Worm (Caenorhabditis elegans) whole organism, midembryonic: Measurements from ENCODE around the gene C02G6.3.

Experiments
- T22C8.4 ChIP-seq: fragments of 200-800 bp; sonication (Bioruptor generic); IDR thresholded peaks from 2 replicates; pipeline ENCODE4 v1.3.6; 2022; ENCODE audit warnings: missing genetic modification characterization, missing compliant biosample characterization
- cog-1 ChIP-seq: sonication (generic microtip); optimal IDR thresholded peaks from 2 replicates; lab custom pipeline; 2016; ENCODE audit warnings: missing genetic modification characterization, missing compliant biosample characterization
- flt-1 ChIP-seq: fragments of 200-800 bp; sonication (Bioruptor generic); IDR thresholded peaks from 2 replicates; pipeline ENCODE4 v1.3.6; 2022; ENCODE audit warnings: missing genetic modification characterization, missing compliant biosample characterization
- klf-2 ChIP-seq: fragments of 200-800 bp; sonication (Bioruptor generic); conservative IDR thresholded peaks from 2 replicates; pipeline ENCODE4 v1.3.6; 2022; ENCODE audit warnings: missing genetic modification reagents, missing genetic modification characterization, missing compliant biosample characterization
- med-1 ChIP-seq: sonication (generic microtip); optimal IDR thresholded peaks from 2 replicates; lab custom pipeline; 2017; ENCODE audit warnings: missing genetic modification characterization, mild to moderate bottlenecking, missing compliant biosample characterization, antibody characterized with exemption, missing genetic modification reagents; ENCODE audit not compliant: insufficient read depth
- ref-1 ChIP-seq: fragments of 200-800 bp; sonication (Bioruptor generic); conservative IDR thresholded peaks from 2 replicates; pipeline ENCODE4 v1.3.6; 2022; ENCODE audit warnings: missing genetic modification reagents, missing genetic modification characterization, missing compliant biosample characterization
- tab-1 ChIP-seq: fragments of 200-800 bp; sonication (Bioruptor generic); IDR thresholded peaks from 2 replicates; pipeline ENCODE4 v1.3.6; 2022; ENCODE audit warnings: missing genetic modification characterization, missing compliant biosample characterization
- ztf-23 ChIP-seq: fragments of 200-800 bp; sonication (Bioruptor generic); IDR thresholded peaks from 2 replicates; pipeline ENCODE4 v1.3.6; 2022; ENCODE audit warnings: missing genetic modification reagents, missing genetic modification characterization, missing compliant biosample characterization
- ztf-29 ChIP-seq: fragments of 200-800 bp; sonication (Bioruptor generic); IDR thresholded peaks from 2 replicates; pipeline ENCODE4 v1.3.6; 2022; ENCODE audit warnings: missing genetic modification reagents, missing genetic modification characterization, missing compliant biosample characterization

Gene C02G6.3

DNA sequence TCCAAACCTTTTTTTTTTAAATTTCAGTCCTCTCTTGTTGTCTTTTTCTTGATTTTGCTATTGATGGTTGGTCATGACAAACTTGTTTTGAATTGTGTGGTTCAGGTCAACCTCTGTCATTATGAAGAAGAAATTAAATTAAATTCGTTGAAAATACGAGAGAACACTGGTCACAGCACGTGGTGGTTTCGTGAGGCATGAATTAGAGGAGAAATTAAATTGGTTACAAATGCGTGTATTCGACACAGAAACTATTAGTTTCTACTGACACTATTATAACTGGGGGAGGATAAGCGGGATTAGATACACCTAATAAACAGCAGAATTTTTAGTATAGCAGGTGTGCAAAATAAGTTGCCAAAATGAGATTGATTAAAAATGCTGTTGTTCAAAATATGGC, 28.1 kb upstream of the C02G6.3 start:
- TF ChIP-seq flt-1 (GFP tag; lab: Robert Waterston, UW) (no peak), cog-1 (no peak), ztf-23 (no peak), tab-1 (GFP tag; lab: Robert Waterston, UW) (no peak), ztf-29 (GFP tag; lab: Robert Waterston, UW) (no peak), T22C8.4 (GFP tag; lab: Robert Waterston, UW) (no peak), med-1 (GFP tag; lab: Kevin White, UChicago) (no peak), ref-1 (GFP tag; lab: Robert Waterston, UW) (no peak), klf-2 (GFP tag; lab: Robert Waterston, UW) (no peak)

DNA sequence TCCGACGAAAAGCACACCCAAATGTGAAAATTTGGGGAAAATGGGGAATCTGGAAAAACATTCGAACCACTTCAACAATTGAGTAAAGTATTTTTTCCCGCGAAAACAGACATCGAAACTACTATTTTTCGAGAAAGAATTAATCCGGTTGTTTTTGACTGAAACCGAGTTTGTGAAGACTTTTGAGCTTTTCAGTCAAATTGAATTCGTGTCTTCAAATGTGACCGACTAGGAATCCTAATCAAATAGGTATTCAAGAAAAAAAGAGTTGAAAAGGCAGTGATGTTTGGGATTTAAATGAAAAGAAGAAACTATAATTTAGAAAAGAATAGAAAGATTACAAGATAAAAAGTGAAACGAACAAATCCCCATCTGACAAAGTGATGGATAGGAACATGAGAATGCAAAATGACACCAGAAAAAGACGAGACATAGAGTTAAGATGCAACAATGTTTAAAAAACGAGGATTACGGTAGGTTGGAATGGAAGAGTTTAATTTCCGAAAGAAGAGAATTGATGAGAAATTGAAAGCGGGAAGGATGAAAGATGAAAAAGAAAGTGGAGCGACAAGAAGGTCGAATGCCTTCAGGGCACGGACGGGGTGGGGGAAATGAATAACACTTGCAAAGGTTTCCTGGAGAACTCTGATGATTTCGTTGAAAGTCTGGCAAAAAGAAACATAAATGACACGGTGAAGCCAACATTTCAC, 17.5 kb upstream of the C02G6.3 start, which contains the start of gene F26F12.8:
Gene F26F12.8, minus strand, starts transcription at position 51 of the 710 bp plus-strand sequence.
- TF ChIP-seq ztf-29 (GFP tag; lab: Robert Waterston, UW), result no peak
- TF ChIP-seq ztf-23, result no peak

DNA sequence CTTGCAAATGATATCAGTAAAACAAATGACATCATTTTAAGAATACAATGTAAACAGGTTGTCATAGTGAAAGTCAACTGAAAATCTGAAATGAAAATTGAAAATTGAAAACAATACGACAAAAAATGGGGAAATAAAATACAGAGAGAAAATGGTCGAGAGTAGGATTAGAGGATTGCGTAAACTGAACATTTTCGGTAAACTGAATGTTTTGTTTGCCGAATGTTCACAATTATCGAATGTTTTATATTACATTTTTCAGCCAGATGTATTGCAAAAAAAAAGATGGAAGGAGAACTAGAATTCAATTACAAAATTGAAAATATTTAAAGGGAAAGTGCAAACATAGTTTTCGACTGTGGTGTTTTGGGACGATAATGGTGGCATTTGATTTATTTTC, 15.1 kb upstream of the C02G6.3 start, which contains the start of gene F26F12.5:
Gene F26F12.5, minus strand, starts transcription at position 101 of the 400 bp plus-strand sequence.
- TF ChIP-seq ztf-29 (GFP tag; lab: Robert Waterston, UW) (no peak), med-1 (GFP tag; lab: Kevin White, UChicago) (no peak)

DNA sequence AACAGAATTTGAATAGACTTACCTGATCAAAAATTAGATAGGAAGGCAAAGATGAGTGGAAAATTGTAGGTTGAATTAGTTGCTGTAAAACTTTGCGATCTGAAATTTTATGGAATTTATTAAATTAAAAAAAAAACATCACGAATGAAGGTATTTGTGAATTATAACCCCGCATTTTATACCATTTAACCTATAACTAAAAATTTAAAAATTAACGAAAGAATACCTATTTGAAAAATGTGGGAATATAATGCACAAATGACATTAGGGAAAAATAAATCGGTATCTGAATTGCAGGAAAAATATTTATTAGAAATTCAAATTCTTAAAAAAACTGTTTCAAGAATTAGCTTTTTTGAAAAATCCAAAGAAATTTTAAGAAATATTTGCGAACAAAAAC, 10.9 kb upstream of the C02G6.3 start, which contains the start of gene F26F12.4:
Gene F26F12.4, minus strand, starts transcription at position 101 of the 400 bp plus-strand sequence.
- TF ChIP-seq tab-1 (GFP tag; lab: Robert Waterston, UW), result no peak
- no peak for TF ChIP-seq klf-2 (GFP tag; lab: Robert Waterston, UW)
- TF ChIP-seq flt-1 (GFP tag; lab: Robert Waterston, UW), result no peak
- TF ChIP-seq T22C8.4 (GFP tag; lab: Robert Waterston, UW), result no peak
- no peak for TF ChIP-seq cog-1
- no peak for TF ChIP-seq ztf-23
- no peak for TF ChIP-seq ztf-29 (GFP tag; lab: Robert Waterston, UW)
- no peak for TF ChIP-seq med-1 (GFP tag; lab: Kevin White, UChicago)
- TF ChIP-seq ref-1 (GFP tag; lab: Robert Waterston, UW), result no peak

DNA sequence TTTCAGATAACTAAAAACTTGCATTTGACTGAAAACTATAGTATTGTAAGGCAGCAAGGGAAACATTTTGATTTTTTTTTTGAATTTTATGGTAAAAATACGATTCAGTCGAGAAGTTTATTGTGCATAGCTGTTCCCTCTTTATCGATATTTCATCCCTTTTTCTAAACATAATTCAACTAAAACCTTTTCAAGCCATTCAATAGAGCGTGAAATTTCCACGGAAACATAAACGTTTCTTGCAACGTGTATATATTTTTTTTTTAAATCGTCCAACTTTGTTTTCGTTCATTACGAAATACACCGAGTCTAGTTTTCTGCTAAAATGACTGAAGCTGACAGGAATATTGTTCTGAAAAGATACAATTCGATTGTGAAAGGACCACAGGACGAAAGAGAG, 8.4 kb upstream of the C02G6.3 start, which contains the start of gene C02G6.2:
Gene C02G6.2, plus strand, starts transcription at position 301 of the 400 bp plus-strand sequence.
- TF ChIP-seq klf-2 (GFP tag; lab: Robert Waterston, UW), result no peak
- no peak for TF ChIP-seq T22C8.4 (GFP tag; lab: Robert Waterston, UW)
- no peak for TF ChIP-seq flt-1 (GFP tag; lab: Robert Waterston, UW)
- TF ChIP-seq tab-1 (GFP tag; lab: Robert Waterston, UW), result no peak
- no peak for TF ChIP-seq cog-1
- no peak for TF ChIP-seq ztf-29 (GFP tag; lab: Robert Waterston, UW)
- no peak for TF ChIP-seq ztf-23
- TF ChIP-seq med-1 (GFP tag; lab: Kevin White, UChicago), result no peak
- no peak for TF ChIP-seq ref-1 (GFP tag; lab: Robert Waterston, UW)

DNA sequence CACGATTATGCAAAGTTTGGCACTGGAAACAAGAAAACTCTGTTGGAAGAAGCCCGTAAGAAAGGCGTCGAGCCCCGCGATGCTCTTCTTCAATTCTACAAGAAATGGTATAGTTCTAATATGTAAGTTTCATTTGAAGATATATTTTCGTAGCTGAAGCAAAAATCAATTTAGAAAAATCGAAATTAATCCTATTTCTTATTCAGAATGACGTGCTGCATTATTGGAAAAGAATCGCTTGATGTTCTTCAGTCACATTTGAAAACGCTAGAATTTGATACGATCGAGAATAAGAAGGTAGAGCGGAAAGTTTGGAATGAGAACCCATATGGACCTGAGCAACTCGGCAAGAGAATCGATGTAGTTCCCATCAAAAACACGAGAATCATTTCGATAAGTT, 3.2 kb upstream of the C02G6.3 start:
- TF ChIP-seq med-1 (GFP tag; lab: Kevin White, UChicago) (no peak), ztf-29 (GFP tag; lab: Robert Waterston, UW) (no peak), tab-1 (GFP tag; lab: Robert Waterston, UW) (no peak), klf-2 (GFP tag; lab: Robert Waterston, UW) (no peak), cog-1 (no peak), T22C8.4 (GFP tag; lab: Robert Waterston, UW) (no peak), ztf-23 (no peak), flt-1 (GFP tag; lab: Robert Waterston, UW) (no peak)

DNA sequence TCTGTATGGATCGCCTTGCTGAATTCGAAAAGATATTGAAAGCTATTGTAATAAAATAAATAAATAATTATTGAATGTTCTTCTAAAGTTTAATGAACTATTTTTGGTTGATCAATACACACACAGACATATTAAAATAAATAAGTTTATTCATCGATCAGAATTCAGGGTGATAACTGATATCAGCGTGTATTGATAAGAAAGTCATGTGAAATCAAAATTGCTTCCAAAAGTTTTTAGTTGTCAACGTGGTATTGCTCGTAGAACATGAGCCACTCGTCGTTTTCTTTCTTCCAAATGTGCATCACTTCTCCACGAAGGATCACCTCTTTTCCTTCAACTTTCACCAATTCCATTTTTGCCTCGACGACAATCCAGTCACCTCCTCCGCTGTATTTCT, 2.3 kb downstream of the C02G6.3 start:
- no peak for TF ChIP-seq ref-1 (GFP tag; lab: Robert Waterston, UW)
- no peak for TF ChIP-seq cog-1
- no peak for TF ChIP-seq flt-1 (GFP tag; lab: Robert Waterston, UW)
- TF ChIP-seq tab-1 (GFP tag; lab: Robert Waterston, UW), result no peak
- TF ChIP-seq klf-2 (GFP tag; lab: Robert Waterston, UW), result no peak
- no peak for TF ChIP-seq ztf-23
- TF ChIP-seq ztf-29 (GFP tag; lab: Robert Waterston, UW), result no peak
- no peak for TF ChIP-seq med-1 (GFP tag; lab: Kevin White, UChicago)
- TF ChIP-seq T22C8.4 (GFP tag; lab: Robert Waterston, UW), result no peak

DNA sequence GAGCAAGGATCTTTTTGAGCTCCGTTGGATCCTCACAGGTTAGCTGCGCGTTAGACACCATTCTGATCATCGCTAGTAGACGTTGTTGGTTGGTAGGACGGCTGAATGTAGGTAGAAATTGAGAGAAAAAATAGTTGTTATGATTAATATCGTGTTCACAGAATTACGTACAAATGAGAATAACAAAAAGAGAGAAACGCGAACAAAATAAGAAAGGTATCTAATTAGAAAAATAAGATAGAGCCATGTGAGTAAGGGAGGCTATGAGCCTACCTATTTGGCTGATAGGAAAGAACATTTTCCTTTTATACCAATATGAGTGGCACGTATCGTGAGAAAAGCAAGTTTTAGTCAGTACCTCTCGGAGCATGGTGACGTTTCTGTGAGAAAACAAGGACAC, 3.6 kb downstream of the C02G6.3 start, which contains the start of gene C04E6.8:
Gene C04E6.8, minus strand, starts transcription at position 101 of the 400 bp plus-strand sequence.
- TF ChIP-seq T22C8.4 (GFP tag; lab: Robert Waterston, UW) (no peak), ztf-29 (GFP tag; lab: Robert Waterston, UW) (no peak)

DNA sequence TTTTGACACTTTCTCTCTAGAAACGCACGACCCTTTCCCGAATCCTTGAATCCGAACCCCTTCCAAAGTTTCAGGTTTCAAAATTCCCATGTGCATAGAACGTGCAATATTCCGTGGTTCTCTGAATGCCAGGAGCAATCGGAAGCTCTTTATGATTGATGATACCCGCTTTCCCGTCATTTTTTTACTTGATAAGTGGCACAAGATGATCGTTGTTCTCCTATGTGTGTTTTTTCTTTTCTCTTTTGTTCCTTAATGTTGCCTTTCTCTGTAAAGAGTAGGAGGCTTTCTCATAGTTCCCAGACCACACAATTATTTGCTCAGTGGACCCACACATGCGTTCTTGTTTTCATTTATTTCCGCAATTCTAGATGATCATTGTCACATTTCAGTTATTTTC, 8.7 kb downstream of the C02G6.3 start:
- TF ChIP-seq tab-1 (GFP tag; lab: Robert Waterston, UW), result no peak
- TF ChIP-seq ztf-23, result no peak
- no peak for TF ChIP-seq med-1 (GFP tag; lab: Kevin White, UChicago)
- no peak for TF ChIP-seq flt-1 (GFP tag; lab: Robert Waterston, UW)
- no peak for TF ChIP-seq T22C8.4 (GFP tag; lab: Robert Waterston, UW)

DNA sequence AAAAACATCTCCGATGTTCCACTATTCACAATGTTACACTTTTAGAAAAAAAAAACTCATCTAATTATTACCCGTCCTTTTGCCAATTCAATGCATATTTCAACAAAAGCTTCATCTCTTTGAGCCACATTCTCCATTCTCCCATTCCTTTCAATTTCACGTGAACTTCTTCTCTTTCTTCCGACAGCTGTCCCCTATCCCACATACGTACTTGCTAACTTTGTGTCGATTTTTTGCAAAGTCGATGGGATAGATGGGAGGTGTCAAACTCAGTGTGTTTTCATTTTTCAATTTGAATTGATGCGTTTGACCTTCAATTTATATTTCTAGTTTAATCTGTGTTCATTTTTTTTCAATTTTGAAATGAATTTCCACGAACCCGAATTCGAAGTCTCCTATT, 11.0 kb downstream of the C02G6.3 start:
- no peak for TF ChIP-seq cog-1
- TF ChIP-seq tab-1 (GFP tag; lab: Robert Waterston, UW), result no peak
- no peak for TF ChIP-seq flt-1 (GFP tag; lab: Robert Waterston, UW)
